Worm (Caenorhabditis elegans): ENCODE results near the gene ccch-1.

The ccch-1 gene

ce11 chrV:11506347-11506746, 21.3 kb upstream of the ccch-1 start:
- no peak for TF ChIP-seq B0310.2 (tag; optimal IDR thresholded peaks at IDR 0.05)
- TF ChIP-seq hnd-1 (tag; optimal IDR thresholded peaks at IDR 0.05): no peak
- no peak for TF ChIP-seq hmg-4 (GFP tag; optimal IDR thresholded peaks at IDR 0.05)

- TF ChIP-seq ama-1 (optimal IDR thresholded peaks at IDR 0.05): no peak
- no peak for TF ChIP-seq pes-1 (GFP tag; IDR thresholded peaks at IDR 0.05)
These were observed 18.9 kb upstream of the ccch-1 start, which contains the start of gene ttll-5 for ce11 chrV:11508773-11509172. Gene ttll-5, plus strand, starts transcription at chrV:11509060.

ce11 chrV:11513432-11513831, 14.2 kb upstream of the ccch-1 start, which contains the start of gene C55A6.3:
Gene C55A6.3, minus strand, starts transcription at chrV:11513532.
- TF ChIP-seq ets-7 (tag; optimal IDR thresholded peaks at IDR 0.05) (no peak), scrt-1 (GFP tag; IDR thresholded peaks at IDR 0.05) (no peak), aly-1 (tag; optimal IDR thresholded peaks at IDR 0.05) (no peak), sea-1 (GFP tag; conservative IDR thresholded peaks at IDR 0.05) (no peak), ceh-36 (tag; optimal IDR thresholded peaks at IDR 0.05) (no peak), tra-4 (tag; optimal IDR thresholded peaks at IDR 0.05) (no peak), F13C5.2 (tag; optimal IDR thresholded peaks at IDR 0.05) (no peak), pes-1 (GFP tag; IDR thresholded peaks at IDR 0.05) (no peak), hmbx-1 (tag; optimal IDR thresholded peaks at IDR 0.05) (no peak), tbx-11 (GFP tag; IDR thresholded peaks at IDR 0.05) (no peak), tbx-37 (GFP tag; conservative IDR thresholded peaks at IDR 0.05) (no peak), hmg-4 (GFP tag; optimal IDR thresholded peaks at IDR 0.05) (no peak)

- no peak for TF ChIP-seq hmbx-1 (tag; optimal IDR thresholded peaks at IDR 0.05)
- TF ChIP-seq scrt-1 (GFP tag; IDR thresholded peaks at IDR 0.05): no peak
- no peak for TF ChIP-seq tbx-37 (GFP tag; conservative IDR thresholded peaks at IDR 0.05)
- no peak for TF ChIP-seq pes-1 (GFP tag; IDR thresholded peaks at IDR 0.05)
- TF ChIP-seq tbx-11 (GFP tag; IDR thresholded peaks at IDR 0.05): no peak
- TF ChIP-seq tra-4 (tag; optimal IDR thresholded peaks at IDR 0.05): no peak
- TF ChIP-seq hmg-4 (GFP tag; optimal IDR thresholded peaks at IDR 0.05): no peak
- TF ChIP-seq ceh-13 (GFP tag; optimal IDR thresholded peaks at IDR 0.05): no peak
- TF ChIP-seq aly-1 (tag; optimal IDR thresholded peaks at IDR 0.05): no peak
- TF ChIP-seq ama-1 (optimal IDR thresholded peaks at IDR 0.05): no peak
- no peak for TF ChIP-seq F13C5.2 (tag; optimal IDR thresholded peaks at IDR 0.05)
These were observed 13.0 kb upstream of the ccch-1 start, which contains the start of gene C55A6.6 for ce11 chrV:11514677-11515076. Gene C55A6.6, minus strand, starts transcription at chrV:11514737.

- TF ChIP-seq ceh-36 (tag; optimal IDR thresholded peaks at IDR 0.05) (no peak), sea-1 (GFP tag; conservative IDR thresholded peaks at IDR 0.05) (no peak), B0310.2 (tag; optimal IDR thresholded peaks at IDR 0.05) (no peak), flt-1 (GFP tag; IDR thresholded peaks at IDR 0.05) (no peak), hnd-1 (tag; optimal IDR thresholded peaks at IDR 0.05) (no peak), F13C5.2 (tag; optimal IDR thresholded peaks at IDR 0.05) (no peak), hmbx-1 (tag; optimal IDR thresholded peaks at IDR 0.05) (no peak), tbx-37 (GFP tag; conservative IDR thresholded peaks at IDR 0.05) (no peak), aly-1 (tag; optimal IDR thresholded peaks at IDR 0.05) (no peak), pes-1 (GFP tag; IDR thresholded peaks at IDR 0.05) (no peak), tbx-11 (GFP tag; IDR thresholded peaks at IDR 0.05) (no peak), tra-4 (tag; optimal IDR thresholded peaks at IDR 0.05) (no peak), scrt-1 (GFP tag; IDR thresholded peaks at IDR 0.05) (no peak), hmg-4 (GFP tag; optimal IDR thresholded peaks at IDR 0.05) (no peak), ceh-13 (GFP tag; optimal IDR thresholded peaks at IDR 0.05) (no peak), ama-1 (optimal IDR thresholded peaks at IDR 0.05) (no peak), ets-7 (tag; optimal IDR thresholded peaks at IDR 0.05) (no peak)
These were observed 12.5 kb upstream of the ccch-1 start for ce11 chrV:11515145-11515544.

ce11 chrV:11516141-11516591, 11.5 kb upstream of the ccch-1 start, which contains the start of gene sdz-8:
Gene sdz-8, minus strand, starts transcription at chrV:11516191.
- TF ChIP-seq ceh-13 (GFP tag; optimal IDR thresholded peaks at IDR 0.05) (no peak), F13C5.2 (tag; optimal IDR thresholded peaks at IDR 0.05) (no peak)

- TF ChIP-seq pes-1 (GFP tag; IDR thresholded peaks at IDR 0.05): no peak
- TF ChIP-seq flt-1 (GFP tag; IDR thresholded peaks at IDR 0.05): no peak
- TF ChIP-seq tbx-37 (GFP tag; conservative IDR thresholded peaks at IDR 0.05): no peak
- TF ChIP-seq hnd-1 (tag; optimal IDR thresholded peaks at IDR 0.05): no peak
- no peak for TF ChIP-seq F13C5.2 (tag; optimal IDR thresholded peaks at IDR 0.05)
- TF ChIP-seq scrt-1 (GFP tag; IDR thresholded peaks at IDR 0.05): no peak
- TF ChIP-seq ama-1 (optimal IDR thresholded peaks at IDR 0.05): no peak
- TF ChIP-seq aly-1 (tag; optimal IDR thresholded peaks at IDR 0.05): no peak
- TF ChIP-seq sea-1 (GFP tag; conservative IDR thresholded peaks at IDR 0.05): no peak
- TF ChIP-seq ceh-36 (tag; optimal IDR thresholded peaks at IDR 0.05): no peak
- no peak for TF ChIP-seq tbx-11 (GFP tag; IDR thresholded peaks at IDR 0.05)
- TF ChIP-seq B0310.2 (tag; optimal IDR thresholded peaks at IDR 0.05): no peak
- TF ChIP-seq ets-7 (tag; optimal IDR thresholded peaks at IDR 0.05): no peak
- TF ChIP-seq tra-4 (tag; optimal IDR thresholded peaks at IDR 0.05): no peak
These were observed 9.8 kb upstream of the ccch-1 start, which contains the start of gene C55A6.4 for ce11 chrV:11517789-11518188. Gene C55A6.4, minus strand, starts transcription at chrV:11517889.

ce11 chrV:11520215-11520614, 7.4 kb upstream of the ccch-1 start, which contains the start of the genes C55A6.11 and C55A6.7:
Gene C55A6.11, plus strand, starts transcription at chrV:11520515.
Gene C55A6.7, minus strand, starts transcription at chrV:11520530.
- TF ChIP-seq aly-1 (tag; optimal IDR thresholded peaks at IDR 0.05) (no peak), ceh-36 (tag; optimal IDR thresholded peaks at IDR 0.05) (no peak)

- no peak for TF ChIP-seq scrt-1 (GFP tag; IDR thresholded peaks at IDR 0.05)
- no peak for TF ChIP-seq ets-7 (tag; optimal IDR thresholded peaks at IDR 0.05)
- no peak for TF ChIP-seq ama-1 (optimal IDR thresholded peaks at IDR 0.05)
- TF ChIP-seq B0310.2 (tag; optimal IDR thresholded peaks at IDR 0.05): no peak
- TF ChIP-seq tra-4 (tag; optimal IDR thresholded peaks at IDR 0.05): no peak
- TF ChIP-seq sea-1 (GFP tag; conservative IDR thresholded peaks at IDR 0.05): 0 out of 2 replicates have a peak, but pooled peaks have one; percentile 23
- 0 out of 2 replicates have a peak, but pooled peaks have one; percentile 23 for TF ChIP-seq flt-1 (GFP tag; IDR thresholded peaks at IDR 0.05)
- peak; percentile 83 for TF ChIP-seq F13C5.2 (tag; optimal IDR thresholded peaks at IDR 0.05)
- TF ChIP-seq tbx-11 (GFP tag; IDR thresholded peaks at IDR 0.05): no peak
- TF ChIP-seq hmbx-1 (tag; optimal IDR thresholded peaks at IDR 0.05): no peak
- TF ChIP-seq hnd-1 (tag; optimal IDR thresholded peaks at IDR 0.05): no peak
- TF ChIP-seq aly-1 (tag; optimal IDR thresholded peaks at IDR 0.05): no peak
- TF ChIP-seq tbx-37 (GFP tag; conservative IDR thresholded peaks at IDR 0.05): peak; percentile 61
- peak; percentile 40 for TF ChIP-seq ceh-36 (tag; optimal IDR thresholded peaks at IDR 0.05)
- no peak for TF ChIP-seq pes-1 (GFP tag; IDR thresholded peaks at IDR 0.05)
- no peak for TF ChIP-seq ceh-13 (GFP tag; optimal IDR thresholded peaks at IDR 0.05)
- TF ChIP-seq hmg-4 (GFP tag; optimal IDR thresholded peaks at IDR 0.05): peak; percentile 27
These were observed 6.2 kb upstream of the ccch-1 start, which contains the start of gene pafo-1 for ce11 chrV:11521448-11521847. Gene pafo-1, plus strand, starts transcription at chrV:11521703.
